Fruit fly (Drosophila melanogaster) whole organism, adult: ENCODE results near the gene skd.

Source experiments
- CG11617 ChIP-seq: fragments of 200-800 bp; sonication (Bioruptor generic); optimal IDR thresholded peaks from 2 replicates; lab custom pipeline; 2017; ENCODE audit warnings: mild to moderate bottlenecking, missing biosample characterization, missing genetic modification reagents, missing genetic modification characterization
- CG12768 ChIP-seq: fragments of 200-800 bp; sonication (Bioruptor generic); optimal IDR thresholded peaks from 2 replicates; lab custom pipeline; 2017; ENCODE audit warnings: missing biosample characterization, missing genetic modification characterization, mild to moderate bottlenecking, moderate library complexity, missing genetic modification reagents
- CG14711 ChIP-seq: fragments of 200-800 bp; sonication (Bioruptor generic); optimal IDR thresholded peaks from 2 replicates; lab custom pipeline; 2018; ENCODE audit warnings: missing biosample characterization, mild to moderate bottlenecking, missing genetic modification characterization, moderate library complexity
- CG1620 ChIP-seq: fragments of 200-800 bp; sonication (Bioruptor generic); optimal IDR thresholded peaks from 2 replicates; lab custom pipeline; 2016; ENCODE audit warnings: missing biosample characterization, missing genetic modification characterization
- CG33017 ChIP-seq: fragments of 200-800 bp; sonication (Bioruptor generic); optimal IDR thresholded peaks from 2 replicates; lab custom pipeline; 2018; ENCODE audit warnings: missing biosample characterization, mild to moderate bottlenecking, missing genetic modification characterization, moderate library complexity
- CG5204 ChIP-seq: fragments of 200-800 bp; sonication (Bioruptor generic); optimal IDR thresholded peaks from 2 replicates; lab custom pipeline; 2016; ENCODE audit warnings: missing biosample characterization, missing genetic modification characterization
- CG7045 ChIP-seq: fragments of 200-800 bp; sonication (Bioruptor generic); optimal IDR thresholded peaks from 2 replicates; lab custom pipeline; 2017; ENCODE audit warnings: missing biosample characterization, mild to moderate bottlenecking, missing genetic modification characterization
- CG7101 ChIP-seq: fragments of 200-800 bp; sonication (Bioruptor generic); optimal IDR thresholded peaks from 2 replicates; lab custom pipeline; 2018; ENCODE audit warnings: missing biosample characterization, mild to moderate bottlenecking, missing genetic modification characterization, moderate library complexity
- Clk ChIP-seq: fragments of 200-800 bp; sonication (Bioruptor generic); optimal IDR thresholded peaks from 2 replicates; lab custom pipeline; 2017; ENCODE audit warnings: missing biosample characterization, missing genetic modification characterization
- Crg-1 ChIP-seq: fragments of 200-800 bp; sonication (Bioruptor generic); optimal IDR thresholded peaks from 2 replicates; lab custom pipeline; 2016; ENCODE audit warnings: missing biosample characterization, missing genetic modification characterization
- Hr96 ChIP-seq: fragments of 200-800 bp; sonication (Bioruptor generic); optimal IDR thresholded peaks from 2 replicates; lab custom pipeline; 2016; ENCODE audit warnings: missing biosample characterization, missing genetic modification characterization
- Mnt ChIP-seq: fragments of 200-800 bp; sonication (Bioruptor generic); optimal IDR thresholded peaks from 2 replicates; lab custom pipeline; 2016; ENCODE audit warnings: missing biosample characterization, mild to moderate bottlenecking, missing genetic modification characterization
- bab1 ChIP-seq: fragments of 200-800 bp; sonication (Bioruptor generic); optimal IDR thresholded peaks from 3 replicates; lab custom pipeline; 2019; ENCODE audit warnings: missing biosample characterization, mild to moderate bottlenecking, missing genetic modification characterization, moderate library complexity
- cic ChIP-seq: fragments of 200-800 bp; sonication (Bioruptor generic); optimal IDR thresholded peaks from 2 replicates; lab custom pipeline; 2017; ENCODE audit warnings: missing biosample characterization, mild to moderate bottlenecking, missing genetic modification characterization, moderate library complexity
- cnc ChIP-seq, 2 experiments: fragments of >200 bp; optimal IDR thresholded peaks; 2 replicates each; lab custom pipeline; 2017
- kay ChIP-seq: fragments of 200-800 bp; sonication (Bioruptor generic); peaks from one replicate; lab custom pipeline; 2016; ENCODE audit warnings: missing biosample characterization, missing genetic modification characterization, borderline replicate concordance
- ovo ChIP-seq: fragments of 200-800 bp; sonication (Bioruptor generic); optimal IDR thresholded peaks from 2 replicates; lab custom pipeline; 2016; ENCODE audit warnings: missing biosample characterization, missing genetic modification characterization
- pad ChIP-seq: fragments of 200-800 bp; sonication (Bioruptor generic); optimal IDR thresholded peaks from 3 replicates; lab custom pipeline; 2017; ENCODE audit warnings: missing biosample characterization, missing genetic modification characterization, mild to moderate bottlenecking, moderate library complexity, missing genetic modification reagents
- tj ChIP-seq: fragments of 200-800 bp; sonication (Bioruptor generic); optimal IDR thresholded peaks from 3 replicates; lab custom pipeline; 2017; ENCODE audit warnings: missing biosample characterization, mild to moderate bottlenecking, missing genetic modification characterization, moderate library complexity
- toe ChIP-seq: fragments of 200-800 bp; sonication (Bioruptor generic); optimal IDR thresholded peaks from 2 replicates; lab custom pipeline; 2016; ENCODE audit warnings: missing biosample characterization, missing genetic modification characterization

skd gene

dm6 chr3L:20956650-20957049 lies 70.6 kb downstream of the skd start, which contains the start of the genes Sems and CG10588:
Gene Sems, minus strand, starts transcription at chr3L:20956750.
Gene CG10588, plus strand, starts transcription at chr3L:20956934.
- TF ChIP-seq CG12768 (GFP tag; lab: Kevin White, UChicago) = no peak
- TF ChIP-seq CG1620 (GFP tag; lab: Kevin White, UChicago) = no peak
- no peak for TF ChIP-seq CG5204 (GFP tag; lab: Kevin White, UChicago)

- TF ChIP-seq cnc (optimal IDR thresholded peaks at IDR 0.05; lab: Kevin White, UChicago) = no peak
- no peak for TF ChIP-seq ovo
- no peak for TF ChIP-seq CG7045
- no peak for TF ChIP-seq CG14711
- no peak for TF ChIP-seq CG1620 (GFP tag; lab: Kevin White, UChicago)
- no peak for TF ChIP-seq CG5204 (GFP tag; lab: Kevin White, UChicago)
- TF ChIP-seq Mnt (GFP tag; lab: Kevin White, UChicago) = no peak
- no peak for TF ChIP-seq bab1
- no peak for TF ChIP-seq CG7101 (tag; lab: Kevin White, UChicago)
- no peak for TF ChIP-seq cic (GFP tag; lab: Kevin White, UChicago)
- TF ChIP-seq CG12768 (GFP tag; lab: Kevin White, UChicago) = no peak
- no peak for TF ChIP-seq Crg-1
- TF ChIP-seq Clk (GFP tag; lab: Kevin White, UChicago) = no peak
- no peak for TF ChIP-seq Hr96
- no peak for TF ChIP-seq pad (GFP tag; lab: Kevin White, UChicago)
- TF ChIP-seq toe = no peak
- no peak for TF ChIP-seq kay
- TF ChIP-seq CG33017 (tag; lab: Kevin White, UChicago) = no peak
- no peak for TF ChIP-seq tj (GFP tag; lab: Kevin White, UChicago)
- no peak for TF ChIP-seq CG11617
Observed at dm6 chr3L:20954118-20954517, 73.1 kb downstream of the skd start.

dm6 chr3L:20952622-20953618 lies 74.3 kb downstream of the skd start:
- TF ChIP-seq kay (no peak), Mnt (GFP tag; lab: Kevin White, UChicago) (no peak), cnc (optimal IDR thresholded peaks at IDR 0.05; lab: Kevin White, UChicago) (no peak), Crg-1 (no peak), CG1620 (GFP tag; lab: Kevin White, UChicago) (no peak), toe (no peak), Clk (GFP tag; lab: Kevin White, UChicago) (no peak), CG33017 (tag; lab: Kevin White, UChicago) (no peak), CG12768 (GFP tag; lab: Kevin White, UChicago) (no peak), CG7045 (no peak), CG11617 (no peak), CG7101 (tag; lab: Kevin White, UChicago) (no peak), ovo (no peak), pad (GFP tag; lab: Kevin White, UChicago) (no peak), Hr96 (no peak), tj (GFP tag; lab: Kevin White, UChicago) (no peak), CG5204 (GFP tag; lab: Kevin White, UChicago) (no peak), CG14711 (no peak), bab1 (no peak), cic (GFP tag; lab: Kevin White, UChicago) (no peak)

- TF ChIP-seq Clk (GFP tag; lab: Kevin White, UChicago) (no peak), tj (GFP tag; lab: Kevin White, UChicago) (no peak), CG11617 (no peak), Hr96 (no peak), bab1 (no peak), kay (no peak), cnc (optimal IDR thresholded peaks at IDR 0.05; lab: Kevin White, UChicago) (no peak), Crg-1 (no peak), CG1620 (GFP tag; lab: Kevin White, UChicago) (no peak), CG7045 (no peak), CG7101 (tag; lab: Kevin White, UChicago) (no peak), pad (GFP tag; lab: Kevin White, UChicago) (no peak), CG14711 (no peak), cic (GFP tag; lab: Kevin White, UChicago) (no peak), ovo (no peak), toe (no peak), CG33017 (tag; lab: Kevin White, UChicago) (no peak), Mnt (GFP tag; lab: Kevin White, UChicago) (no peak)
Observed at dm6 chr3L:20952121-20952487, 75.1 kb downstream of the skd start.

dm6 chr3L:20951477-20952120 lies 75.6 kb downstream of the skd start:
- TF ChIP-seq CG1620 (GFP tag; lab: Kevin White, UChicago) = no peak
- TF ChIP-seq tj (GFP tag; lab: Kevin White, UChicago) = no peak
- TF ChIP-seq kay = no peak
- no peak for TF ChIP-seq CG11617
- no peak for TF ChIP-seq CG14711
- no peak for TF ChIP-seq Crg-1
- TF ChIP-seq bab1 = no peak
- TF ChIP-seq CG5204 (GFP tag; lab: Kevin White, UChicago) = no peak
- no peak for TF ChIP-seq CG12768 (GFP tag; lab: Kevin White, UChicago)
- no peak for TF ChIP-seq ovo
- TF ChIP-seq cic (GFP tag; lab: Kevin White, UChicago) = no peak
- TF ChIP-seq Mnt (GFP tag; lab: Kevin White, UChicago) = no peak
- no peak for TF ChIP-seq cnc (optimal IDR thresholded peaks at IDR 0.05; lab: Kevin White, UChicago)
- no peak for TF ChIP-seq Clk (GFP tag; lab: Kevin White, UChicago)
- no peak for TF ChIP-seq CG33017 (tag; lab: Kevin White, UChicago)
- TF ChIP-seq toe = no peak
- no peak for TF ChIP-seq Hr96
